Fruit fly (Drosophila melanogaster) whole organism, wandering third instar larva: ENCODE measurements around the gene MsR2.
A peak's percentile ranks its signal among the peaks of the same experiment; 100 is the strongest.

Experiments
- Abd-B ChIP-seq: fragments of >200 bp; optimal IDR thresholded peaks from 2 replicates; lab custom pipeline; 2017; ENCODE audit warnings: missing biosample characterization, missing genetic modification characterization
- CG32264 ChIP-seq: fragments of 200-800 bp; sonication (Bioruptor generic); optimal IDR thresholded peaks from 2 replicates; lab custom pipeline; 2016; ENCODE audit warnings: missing biosample characterization, missing genetic modification characterization
- CG9705 ChIP-seq: fragments of 200-800 bp; sonication (Bioruptor generic); optimal IDR thresholded peaks from 2 replicates; lab custom pipeline; 2018; ENCODE audit warnings: missing biosample characterization, mild to moderate bottlenecking, missing genetic modification characterization
- CrebA ChIP-seq: fragments of 200-800 bp; sonication (Bioruptor generic); optimal IDR thresholded peaks from 2 replicates; lab custom pipeline; 2016; ENCODE audit warnings: missing biosample characterization, mild to moderate bottlenecking, missing genetic modification characterization, borderline replicate concordance
- Dfd ChIP-seq: fragments of >200 bp; optimal IDR thresholded peaks from 2 replicates; lab custom pipeline; 2017; ENCODE audit warnings: missing biosample characterization, missing genetic modification characterization
- Dif ChIP-seq: fragments of 200-275, 200-300 bp; sonication (Bioruptor generic); optimal IDR thresholded peaks from 2 replicates; lab custom pipeline; 2018; ENCODE audit warnings: missing biosample characterization, missing genetic modification characterization; ENCODE audit not compliant: partially characterized antibody
- GATAd ChIP-seq: sonication (Bioruptor generic); optimal IDR thresholded peaks from 2 replicates; lab custom pipeline; 2016; ENCODE audit warnings: missing biosample characterization, missing genetic modification characterization
- HLH106 ChIP-seq: fragments of 200-800 bp; optimal IDR thresholded peaks from 3 replicates; lab custom pipeline; 2019; ENCODE audit warnings: missing biosample characterization, mild to moderate bottlenecking, missing genetic modification characterization, moderate library complexity
- Hnf4 ChIP-seq: fragments of 200-800 bp; sonication (Bioruptor generic); optimal IDR thresholded peaks from 2 replicates; lab custom pipeline; 2016; ENCODE audit warnings: missing biosample characterization, mild to moderate bottlenecking, missing genetic modification characterization
- Hr78 ChIP-seq: fragments of >200 bp; optimal IDR thresholded peaks from 2 replicates; lab custom pipeline; 2017; ENCODE audit warnings: missing biosample characterization, missing genetic modification characterization
- Hr83 ChIP-seq: fragments of 200-300 bp; sonication (Bioruptor generic); optimal IDR thresholded peaks from 2 replicates; lab custom pipeline; 2016; ENCODE audit warnings: missing biosample characterization, mild to moderate bottlenecking, missing genetic modification characterization, moderate library complexity; ENCODE audit not compliant: poor library complexity, severe bottlenecking
- Jra ChIP-seq: sonication (Bioruptor generic); optimal IDR thresholded peaks from 2 replicates; lab custom pipeline; 2016; ENCODE audit warnings: missing biosample characterization, missing genetic modification characterization
- Mio ChIP-seq: sonication (Bioruptor generic); optimal IDR thresholded peaks from 2 replicates; lab custom pipeline; 2016; ENCODE audit warnings: missing biosample characterization, missing genetic modification characterization
- Myc ChIP-seq: fragments of >200 bp; optimal IDR thresholded peaks from 2 replicates; lab custom pipeline; 2017
- N ChIP-seq: fragments of >200 bp; optimal IDR thresholded peaks from 2 replicates; lab custom pipeline; 2018; ENCODE audit warnings: missing biosample characterization, missing external identifiers, missing genetic modification characterization
- OdsH ChIP-seq: fragments of 200-800 bp; sonication (Bioruptor generic); optimal IDR thresholded peaks from 2 replicates; lab custom pipeline; 2016; ENCODE audit warnings: missing biosample characterization, mild to moderate bottlenecking, missing genetic modification characterization
- Rel ChIP-seq, 2 experiments: fragments of 200-800 bp; sonication (Bioruptor generic) in 1 of 2; optimal IDR thresholded peaks; 2 replicates in 1 of 2; 3 replicates in 1 of 2; lab custom pipeline; 2016 to 2019; ENCODE audit warnings: mild to moderate bottlenecking in 2 of 2, missing biosample characterization in 2 of 2, missing genetic modification characterization in 2 of 2, moderate library complexity in 1 of 2
- Sp1 ChIP-seq: fragments of 200-800 bp; sonication (Bioruptor generic); optimal IDR thresholded peaks from 3 replicates; lab custom pipeline; 2019; ENCODE audit warnings: missing biosample characterization, mild to moderate bottlenecking, missing genetic modification characterization, moderate library complexity
- Vsx2 ChIP-seq: fragments of 200-300, 225-300 bp; sonication (Bioruptor generic); optimal IDR thresholded peaks from 2 replicates; lab custom pipeline; 2018; ENCODE audit warnings: missing biosample characterization, missing genetic modification characterization; ENCODE audit not compliant: partially characterized antibody
- br ChIP-seq: fragments of 200-800 bp; sonication (Bioruptor generic); optimal IDR thresholded peaks from 2 replicates; lab custom pipeline; 2016; ENCODE audit warnings: missing biosample characterization, missing genetic modification characterization
- brk ChIP-seq: fragments of 200-800 bp; sonication (Bioruptor generic); optimal IDR thresholded peaks from 2 replicates; lab custom pipeline; 2016; ENCODE audit warnings: missing biosample characterization, mild to moderate bottlenecking, missing genetic modification characterization
- dl ChIP-seq, 2 experiments: fragments of 175-275, 200-275 bp in 1 of 2; fragments of 200-275 bp in 1 of 2; sonication (Bioruptor generic); optimal IDR thresholded peaks; lab custom pipeline; 2018; ENCODE audit warnings: mild to moderate bottlenecking in 2 of 2, missing biosample characterization in 2 of 2, missing genetic modification characterization in 2 of 2, moderate library complexity in 2 of 2; ENCODE audit not compliant: partially characterized antibody in 2 of 2, insufficient read depth in 1 of 2
- dmrt93B ChIP-seq: fragments of 200-800 bp; sonication (Bioruptor generic); optimal IDR thresholded peaks from 2 replicates; lab custom pipeline; 2018; ENCODE audit warnings: missing biosample characterization, mild to moderate bottlenecking, missing genetic modification characterization
- dsf ChIP-seq: sonication (Bioruptor generic); optimal IDR thresholded peaks from 2 replicates; lab custom pipeline; 2016; ENCODE audit warnings: missing biosample characterization, missing genetic modification characterization, borderline replicate concordance
- ey ChIP-seq: fragments of 200-800 bp; sonication (Bioruptor generic); optimal IDR thresholded peaks from 2 replicates; lab custom pipeline; 2016; ENCODE audit warnings: missing biosample characterization, missing genetic modification characterization
- foxo ChIP-seq, 2 experiments: fragments of 200-800 bp; sonication (Bioruptor generic); optimal IDR thresholded peaks; 2 replicates in 1 of 2; 3 replicates in 1 of 2; lab custom pipeline; 2016 to 2017; ENCODE audit warnings: missing biosample characterization in 2 of 2, missing genetic modification characterization in 2 of 2
- fru ChIP-seq: fragments of 200-800 bp; sonication (Bioruptor generic); optimal IDR thresholded peaks from 3 replicates; lab custom pipeline; 2016; ENCODE audit warnings: missing biosample characterization, mild to moderate bottlenecking, missing genetic modification characterization
- h ChIP-seq: fragments of 200-800 bp; sonication (Bioruptor generic); optimal IDR thresholded peaks from 3 replicates; lab custom pipeline; 2016; ENCODE audit warnings: missing biosample characterization, mild to moderate bottlenecking, missing genetic modification characterization
- jim ChIP-seq: fragments of 175-275, 200-325 bp; sonication (Bioruptor generic); optimal IDR thresholded peaks from 2 replicates; lab custom pipeline; 2016; ENCODE audit warnings: missing biosample characterization, mild to moderate bottlenecking, missing genetic modification characterization
- lola ChIP-seq: fragments of >200 bp; optimal IDR thresholded peaks from 2 replicates; lab custom pipeline; 2017; ENCODE audit warnings: missing biosample characterization, missing genetic modification characterization
- pan ChIP-seq: fragments of >200 bp; optimal IDR thresholded peaks from 2 replicates; lab custom pipeline; 2017
- psq ChIP-seq: fragments of 200-800 bp; sonication (Bioruptor generic); optimal IDR thresholded peaks from 3 replicates; lab custom pipeline; 2017; ENCODE audit warnings: missing biosample characterization, mild to moderate bottlenecking, missing genetic modification characterization, moderate library complexity
- rgr ChIP-seq: fragments of 200-800 bp; sonication (Bioruptor generic); optimal IDR thresholded peaks from 3 replicates; lab custom pipeline; 2016; ENCODE audit warnings: missing biosample characterization, mild to moderate bottlenecking, missing genetic modification characterization
- sage ChIP-seq: fragments of 200-800 bp; sonication (Bioruptor generic); optimal IDR thresholded peaks from 2 replicates; lab custom pipeline; 2016; ENCODE audit warnings: missing biosample characterization, mild to moderate bottlenecking, missing genetic modification characterization
- sv ChIP-seq: fragments of 200-800 bp; sonication (Bioruptor generic); optimal IDR thresholded peaks from 3 replicates; lab custom pipeline; 2016; ENCODE audit warnings: missing biosample characterization, missing genetic modification characterization
- tai ChIP-seq: sonication (Bioruptor generic); optimal IDR thresholded peaks from 2 replicates; lab custom pipeline; 2016; ENCODE audit warnings: missing biosample characterization, missing genetic modification characterization
- usp ChIP-seq: fragments of >200 bp; optimal IDR thresholded peaks from 2 replicates; lab custom pipeline; 2017; ENCODE audit warnings: missing biosample characterization, missing genetic modification characterization
- woc ChIP-seq: sonication (Bioruptor generic); optimal IDR thresholded peaks from 2 replicates; lab custom pipeline; 2016; ENCODE audit warnings: missing biosample characterization, mild to moderate bottlenecking, missing genetic modification characterization

The MsR2 gene

dm6 chr3L:2257412-2257862 lies 25.2 kb upstream of the MsR2 start, which contains the start of the genes CG1275 and Elp5 (continued):
- TF ChIP-seq jim, result peak; percentile 85
- TF ChIP-seq pan (lab: Kevin White, UChicago), result no peak
- TF ChIP-seq Hr78, result no peak
- TF ChIP-seq br (GFP tag; lab: Kevin White, UChicago), result peak; percentile 99
- TF ChIP-seq fru (GFP tag; lab: Kevin White, UChicago), result peak; percentile 97
- TF ChIP-seq lola, result no peak
- peak; percentile 97 for TF ChIP-seq CG9705 (GFP tag; lab: Kevin White, UChicago)
- TF ChIP-seq psq, result peak; percentile 95
- peak; percentile 31 for TF ChIP-seq Myc (lab: Kevin White, UChicago)
- no peak for TF ChIP-seq usp (GFP tag; lab: Kevin White, UChicago)

- no peak for TF ChIP-seq tai
- no peak for TF ChIP-seq br (GFP tag; lab: Kevin White, UChicago)
- TF ChIP-seq pan (lab: Kevin White, UChicago), result no peak
- TF ChIP-seq Jra (GFP tag; lab: Kevin White, UChicago), result no peak
- no peak for TF ChIP-seq dsf (GFP tag; lab: Kevin White, UChicago)
- no peak for TF ChIP-seq N (GFP tag; lab: Kevin White, UChicago)
- no peak for TF ChIP-seq ey
- no peak for TF ChIP-seq OdsH
- no peak for TF ChIP-seq dl (GFP tag; optimal IDR thresholded peaks at IDR 0.05; lab: Kevin White, UChicago; ENCODE audit: insufficient read depth in 1 of 2, partially characterized antibody in 2 of 2)
- TF ChIP-seq CG9705 (GFP tag; lab: Kevin White, UChicago), result no peak
- TF ChIP-seq Vsx2 (GFP tag; lab: Kevin White, UChicago), result no peak
- no peak for TF ChIP-seq Sp1 (GFP tag; lab: Kevin White, UChicago)
- TF ChIP-seq Dif, result no peak
- TF ChIP-seq sv, result no peak
- TF ChIP-seq woc, result no peak
- no peak for TF ChIP-seq rgr (GFP tag; lab: Kevin White, UChicago)
- TF ChIP-seq Rel (GFP tag; optimal IDR thresholded peaks at IDR 0.05; lab: Kevin White, UChicago), result no peak
- no peak for TF ChIP-seq Rel (tag; optimal IDR thresholded peaks at IDR 0.05; lab: Kevin White, UChicago)
- TF ChIP-seq, all 38 proteins: peak for 0
These were observed 21.4 kb upstream of the MsR2 start for dm6 chr3L:2261282-2261681.

dm6 chr3L:2262515-2262944 lies 20.2 kb upstream of the MsR2 start, which contains the start of the genes oxt and CG13807:
oxt (minus strand) TSS chr3L:2262664.
CG13807 (plus strand) TSS chr3L:2262919.
- peak; percentile 76 for TF ChIP-seq br (GFP tag; lab: Kevin White, UChicago)
- no peak for TF ChIP-seq Abd-B
- peak; percentile 4 for TF ChIP-seq Myc (lab: Kevin White, UChicago)
- no peak for TF ChIP-seq Hr78
- peak; percentile 69 for TF ChIP-seq fru (GFP tag; lab: Kevin White, UChicago)
- TF ChIP-seq HLH106 (tag; lab: Kevin White, UChicago), result peak; percentile 92
- peak; percentile 64 for TF ChIP-seq ey
- no peak for TF ChIP-seq dl (GFP tag; optimal IDR thresholded peaks at IDR 0.05; lab: Kevin White, UChicago; ENCODE audit: insufficient read depth in 1 of 2, partially characterized antibody in 2 of 2)
- no peak for TF ChIP-seq sage
- no peak for TF ChIP-seq pan (lab: Kevin White, UChicago)
- peak; percentile 94 for TF ChIP-seq rgr (GFP tag; lab: Kevin White, UChicago)
- TF ChIP-seq dsf (GFP tag; lab: Kevin White, UChicago), result no peak
- no peak for TF ChIP-seq N (GFP tag; lab: Kevin White, UChicago)
- no peak for TF ChIP-seq CG32264 (GFP tag; lab: Kevin White, UChicago)
- TF ChIP-seq h (GFP tag; lab: Kevin White, UChicago), result peak; percentile 96
- TF ChIP-seq Hnf4, result no peak
- peak; percentile 86 for TF ChIP-seq Sp1 (GFP tag; lab: Kevin White, UChicago)
- no peak for TF ChIP-seq Dif
- no peak for TF ChIP-seq brk (GFP tag; lab: Kevin White, UChicago)
- no peak for TF ChIP-seq CrebA
- no peak for TF ChIP-seq tai
- peak in 1 of 2 experiments; percentile 86 for TF ChIP-seq foxo (GFP tag; optimal IDR thresholded peaks at IDR 0.05; lab: Kevin White, UChicago)
- no peak for TF ChIP-seq Rel (GFP tag; optimal IDR thresholded peaks at IDR 0.05; lab: Kevin White, UChicago)
- peak; percentile 82 for TF ChIP-seq Rel (tag; optimal IDR thresholded peaks at IDR 0.05; lab: Kevin White, UChicago)
- peak; percentile 79 for TF ChIP-seq CG9705 (GFP tag; lab: Kevin White, UChicago)
- TF ChIP-seq psq, result peak; percentile 74
- peak; percentile 74 for TF ChIP-seq Vsx2 (GFP tag; lab: Kevin White, UChicago)
- no peak for TF ChIP-seq Jra (GFP tag; lab: Kevin White, UChicago)
- TF ChIP-seq woc, result peak; percentile 59
- TF ChIP-seq sv, result peak; percentile 80
- peak; percentile 76 for TF ChIP-seq dmrt93B (GFP tag; lab: Kevin White, UChicago)
- peak; percentile 69 for TF ChIP-seq Hr83
- no peak for TF ChIP-seq Dfd (GFP tag; lab: Kevin White, UChicago)
- TF ChIP-seq usp (GFP tag; lab: Kevin White, UChicago), result no peak
- TF ChIP-seq GATAd (GFP tag; lab: Kevin White, UChicago), result peak; percentile 32
- peak; percentile 82 for TF ChIP-seq OdsH
- no peak for TF ChIP-seq jim
- TF ChIP-seq Mio (GFP tag; lab: Kevin White, UChicago), result no peak
- no peak for TF ChIP-seq lola
